Fruit fly (Drosophila melanogaster) whole organism, embryonic: ENCODE measurements around the gene aux.
A peak's percentile ranks its signal among the peaks of the same experiment; 100 is the strongest.

Experiments used
- Asciz ChIP-seq: fragments of 200-800 bp; sonication (Bioruptor generic); optimal IDR thresholded peaks from 2 replicates; lab custom pipeline; 2017; ENCODE audit warnings: missing biosample characterization, mild to moderate bottlenecking, missing genetic modification characterization, missing genetic modification reagents
- Atf3 ChIP-seq: fragments of 200-800 bp; sonication (Bioruptor generic); optimal IDR thresholded peaks from 3 replicates; lab custom pipeline; 2016; ENCODE audit warnings: missing biosample characterization, missing genetic modification characterization
- Awh ChIP-seq: fragments of 200-800 bp; sonication (Bioruptor generic); IDR thresholded peaks from 2 replicates; pipeline ENCODE4, ENCODE4 v1.3.6; 2022; ENCODE audit warnings: missing biosample characterization, missing genetic modification characterization
- BtbVII ChIP-seq: fragments of 200-800 bp; sonication (Bioruptor generic); optimal IDR thresholded peaks from 3 replicates; lab custom pipeline; 2017; ENCODE audit warnings: missing biosample characterization, mild to moderate bottlenecking, missing genetic modification characterization
- CG10321 ChIP-seq: fragments of 200-800 bp; sonication (Bioruptor generic); IDR thresholded peaks from 2 replicates; pipeline ENCODE4 v1.3.6; 2022; ENCODE audit warnings: missing biosample characterization, missing genetic modification characterization
- CG11085 ChIP-seq: fragments of 200-800 bp; sonication (Bioruptor generic); IDR thresholded peaks from 2 replicates; pipeline ENCODE4 v1.3.6; 2022; ENCODE audit warnings: missing biosample characterization, missing genetic modification characterization
- CG11504 ChIP-seq: fragments of 200-800 bp; sonication (Bioruptor generic); optimal IDR thresholded peaks from 3 replicates; lab custom pipeline; 2019; ENCODE audit warnings: missing biosample characterization, mild to moderate bottlenecking, missing genetic modification characterization, moderate library complexity
- CG12299 ChIP-seq: fragments of 200-800 bp; sonication (Bioruptor generic); optimal IDR thresholded peaks from 2 replicates; lab custom pipeline; 2018; ENCODE audit warnings: missing biosample characterization, mild to moderate bottlenecking, missing genetic modification characterization
- CG14014 ChIP-seq: fragments of 200-800 bp; sonication (Bioruptor generic); IDR thresholded peaks from 2 replicates; pipeline ENCODE4 v1.3.6; 2022; ENCODE audit warnings: missing biosample characterization, missing genetic modification characterization
- CG1529 ChIP-seq: fragments of 200-800 bp; sonication (Bioruptor generic); optimal IDR thresholded peaks from 3 replicates; lab custom pipeline; 2018; ENCODE audit warnings: missing biosample characterization, missing genetic modification characterization
- CG16813 ChIP-seq: fragments of 200-800 bp; sonication (Bioruptor generic); IDR thresholded peaks from 3 replicates; pipeline ENCODE4 v1.3.6; 2022; ENCODE audit warnings: missing biosample characterization, missing genetic modification characterization; ENCODE audit not compliant: partially characterized antibody
- CG32772 ChIP-seq: fragments of 200-800 bp; sonication (Bioruptor generic); IDR thresholded peaks from 2 replicates; pipeline ENCODE4 v1.3.6; 2022; ENCODE audit warnings: missing biosample characterization, missing genetic modification characterization
- CG4328 ChIP-seq: fragments of 200-800 bp; sonication (Bioruptor generic); optimal IDR thresholded peaks from 3 replicates; lab custom pipeline; 2017; ENCODE audit warnings: missing biosample characterization, missing genetic modification reagents, missing genetic modification characterization
- CG4424 ChIP-seq: fragments of 200-800 bp; sonication (Bioruptor generic); optimal IDR thresholded peaks from 3 replicates; lab custom pipeline; 2016; ENCODE audit warnings: missing biosample characterization, missing genetic modification characterization
- CG4617 ChIP-seq: fragments of 200-800 bp; sonication (Bioruptor generic); optimal IDR thresholded peaks from 3 replicates; lab custom pipeline; 2016; ENCODE audit warnings: missing biosample characterization, missing genetic modification characterization, borderline replicate concordance
- CG4820 ChIP-seq: fragments of 200-800 bp; sonication (Bioruptor generic); optimal IDR thresholded peaks from 3 replicates; lab custom pipeline; 2016; ENCODE audit warnings: missing biosample characterization, missing genetic modification characterization
- CG4854 ChIP-seq: fragments of 200-800 bp; sonication (Bioruptor generic); optimal IDR thresholded peaks from 2 replicates; lab custom pipeline; 2016; ENCODE audit warnings: missing biosample characterization, missing genetic modification characterization, inconsistent platforms
- CG5180 ChIP-seq: fragments of 200-800 bp; sonication (Bioruptor generic); optimal IDR thresholded peaks from 3 replicates; lab custom pipeline; 2017; ENCODE audit warnings: missing biosample characterization, missing genetic modification characterization, mild to moderate bottlenecking, moderate library complexity, missing genetic modification reagents
- CG6654 ChIP-seq: fragments of 200-800 bp; sonication (Bioruptor generic); optimal IDR thresholded peaks from 2 replicates; lab custom pipeline; 2017; ENCODE audit warnings: missing biosample characterization, mild to moderate bottlenecking, missing genetic modification characterization
- CkIIα-i1 ChIP-seq: fragments of 200-800 bp; sonication (Bioruptor generic); IDR thresholded peaks from 2 replicates; pipeline ENCODE4 v1.3.6; 2022; ENCODE audit warnings: missing biosample characterization, missing genetic modification characterization
- D ChIP-seq, 2 experiments: fragments of 200-800 bp in 1 of 2; fragments of >200 bp in 1 of 2; sonication (Bioruptor generic) in 1 of 2; optimal IDR thresholded peaks; 2 replicates in 1 of 2; 3 replicates in 1 of 2; lab custom pipeline; 2017; ENCODE audit warnings: mild to moderate bottlenecking in 1 of 2, missing biosample characterization in 1 of 2, missing genetic modification characterization in 1 of 2, missing genetic modification reagents in 1 of 2
- Dek ChIP-seq: fragments of 200-800 bp; sonication (Bioruptor generic); optimal IDR thresholded peaks from 3 replicates; lab custom pipeline; 2019; ENCODE audit warnings: missing biosample characterization, mild to moderate bottlenecking, missing genetic modification characterization, moderate library complexity
- Eip74EF ChIP-seq, 2 experiments: fragments of 200-800 bp in 1 of 2; fragments of >200 bp in 1 of 2; sonication (Bioruptor generic) in 1 of 2; optimal IDR thresholded peaks; 2 replicates each; lab custom pipeline; 2017 to 2019; ENCODE audit warnings: missing biosample characterization in 2 of 2, missing genetic modification characterization in 2 of 2, mild to moderate bottlenecking in 1 of 2, moderate library complexity in 1 of 2
- Gug ChIP-seq: fragments of 200-800 bp; sonication (Bioruptor generic); IDR thresholded peaks from 4 replicates; pipeline ENCODE4 v1.3.6; 2022; ENCODE audit warnings: missing biosample characterization, missing genetic modification characterization
- Hsf ChIP-seq: fragments of 200-800 bp; sonication (Bioruptor generic); optimal IDR thresholded peaks from 3 replicates; lab custom pipeline; 2016; ENCODE audit warnings: missing biosample characterization, missing genetic modification characterization
- Jarid2 ChIP-seq: fragments of 200-800 bp; sonication (Bioruptor generic); optimal IDR thresholded peaks from 3 replicates; lab custom pipeline; 2017; ENCODE audit warnings: mild to moderate bottlenecking, missing biosample characterization, missing genetic modification reagents, missing genetic modification characterization
- MTF-1 ChIP-seq: fragments of 200-800 bp; sonication (Bioruptor generic); optimal IDR thresholded peaks from 2 replicates; lab custom pipeline; 2018; ENCODE audit warnings: missing biosample characterization, mild to moderate bottlenecking, missing genetic modification characterization, borderline replicate concordance
- Pdp1 ChIP-seq, 2 experiments: fragments of 200-800 bp; sonication (Bioruptor generic); optimal IDR thresholded peaks; 3 replicates each; lab custom pipeline; 2016; ENCODE audit warnings: missing biosample characterization in 2 of 2, missing genetic modification characterization in 2 of 2, mild to moderate bottlenecking in 1 of 2, moderate library complexity in 1 of 2
- Sin3A ChIP-seq: fragments of >200 bp; optimal IDR thresholded peaks from 2 replicates; lab custom pipeline; 2018
- Stat92E ChIP-seq, 3 experiments: fragments of >200 bp in 2 of 3; fragments of 200-800 bp in 1 of 3; sonication (Bioruptor generic) in 1 of 3; optimal IDR thresholded peaks; 2 replicates each; lab custom pipeline; 2017 to 2019; ENCODE audit warnings: missing biosample characterization in 3 of 3, missing genetic modification characterization in 3 of 3, mild to moderate bottlenecking in 1 of 3, moderate library complexity in 1 of 3
- Trl ChIP-seq, 3 experiments: fragments of >200 bp in 2 of 3; fragments of 200-800 bp in 1 of 3; sonication (Bioruptor generic) in 1 of 3; optimal IDR thresholded peaks; 2 replicates in 1 of 3; 3 replicates in 2 of 3; lab custom pipeline; 2016 to 2017; ENCODE audit warnings: missing biosample characterization in 1 of 3, missing genetic modification characterization in 1 of 3
- ato ChIP-seq: fragments of 200-800 bp; sonication (Bioruptor generic); IDR thresholded peaks from 2 replicates; pipeline ENCODE4 v1.3.6; 2022; ENCODE audit warnings: missing biosample characterization, missing genetic modification characterization; ENCODE audit not compliant: partially characterized antibody
- bbx ChIP-seq: fragments of 200-800 bp; sonication (Bioruptor generic); IDR thresholded peaks from 2 replicates; pipeline ENCODE4 v1.3.6; 2022; ENCODE audit warnings: missing biosample characterization, missing genetic modification characterization; ENCODE audit not compliant: partially characterized antibody
- cg ChIP-seq: fragments of 200-800 bp; sonication (Bioruptor generic); optimal IDR thresholded peaks from 3 replicates; lab custom pipeline; 2019; ENCODE audit warnings: missing biosample characterization, mild to moderate bottlenecking, missing genetic modification characterization, moderate library complexity
- dimm ChIP-seq: fragments of 200-800 bp; sonication (Bioruptor generic); IDR thresholded peaks from 2 replicates; pipeline ENCODE4 v1.3.6; 2022; ENCODE audit warnings: missing biosample characterization, missing genetic modification characterization
- emc ChIP-seq: fragments of 200-800 bp; sonication (Bioruptor generic); optimal IDR thresholded peaks from 2 replicates; lab custom pipeline; 2016; ENCODE audit warnings: missing biosample characterization, missing genetic modification characterization
- h ChIP-seq: fragments of >200 bp; optimal IDR thresholded peaks from 2 replicates; lab custom pipeline; 2017
- jigr1 ChIP-seq: fragments of 200-800 bp; sonication (Bioruptor generic); IDR thresholded peaks from 3 replicates; pipeline ENCODE4 v1.3.6; 2022; ENCODE audit warnings: missing biosample characterization, missing genetic modification characterization
- maf-S ChIP-seq: fragments of 200-800 bp; sonication (Bioruptor generic); optimal IDR thresholded peaks from 2 replicates; lab custom pipeline; 2016; ENCODE audit warnings: missing biosample characterization, missing genetic modification characterization
- odd ChIP-seq: fragments of 200-800 bp; sonication (Bioruptor generic); optimal IDR thresholded peaks from 2 replicates; lab custom pipeline; 2017; ENCODE audit warnings: missing biosample characterization, mild to moderate bottlenecking, missing genetic modification characterization
- pum ChIP-seq: fragments of 200-800 bp; sonication (Bioruptor generic); optimal IDR thresholded peaks from 2 replicates; lab custom pipeline; 2016; ENCODE audit warnings: missing biosample characterization, missing genetic modification characterization
- scrt ChIP-seq: fragments of 200-800 bp; sonication (Bioruptor generic); optimal IDR thresholded peaks from 2 replicates; lab custom pipeline; 2018; ENCODE audit warnings: missing biosample characterization, mild to moderate bottlenecking, missing genetic modification characterization, moderate library complexity
- sob ChIP-seq: fragments of 200-800 bp; sonication (Bioruptor generic); IDR thresholded peaks from 2 replicates; pipeline ENCODE4 v1.3.6; 2022; ENCODE audit warnings: missing biosample characterization, missing genetic modification characterization
- ssp ChIP-seq: fragments of 200-800 bp; sonication (Bioruptor generic); IDR thresholded peaks from 2 replicates; pipeline ENCODE4 v1.3.6; 2022; ENCODE audit warnings: missing biosample characterization, missing genetic modification characterization
- tgo ChIP-seq: fragments of 200-800 bp; sonication (Bioruptor generic); IDR thresholded peaks from 3 replicates; pipeline ENCODE4 v1.3.6; 2022; ENCODE audit warnings: missing biosample characterization, missing genetic modification characterization
- twi ChIP-seq: fragments of 200-800 bp; optimal IDR thresholded peaks from 2 replicates; lab custom pipeline; 2019; ENCODE audit warnings: missing biosample characterization, mild to moderate bottlenecking, missing genetic modification characterization, moderate library complexity
- tx ChIP-seq: fragments of 200-800 bp; sonication (Bioruptor generic); optimal IDR thresholded peaks from 2 replicates; lab custom pipeline; 2016; ENCODE audit warnings: missing biosample characterization, missing genetic modification characterization
- yki ChIP-seq: fragments of >200 bp; optimal IDR thresholded peaks from 3 replicates; lab custom pipeline; 2018

The aux gene

DNA sequence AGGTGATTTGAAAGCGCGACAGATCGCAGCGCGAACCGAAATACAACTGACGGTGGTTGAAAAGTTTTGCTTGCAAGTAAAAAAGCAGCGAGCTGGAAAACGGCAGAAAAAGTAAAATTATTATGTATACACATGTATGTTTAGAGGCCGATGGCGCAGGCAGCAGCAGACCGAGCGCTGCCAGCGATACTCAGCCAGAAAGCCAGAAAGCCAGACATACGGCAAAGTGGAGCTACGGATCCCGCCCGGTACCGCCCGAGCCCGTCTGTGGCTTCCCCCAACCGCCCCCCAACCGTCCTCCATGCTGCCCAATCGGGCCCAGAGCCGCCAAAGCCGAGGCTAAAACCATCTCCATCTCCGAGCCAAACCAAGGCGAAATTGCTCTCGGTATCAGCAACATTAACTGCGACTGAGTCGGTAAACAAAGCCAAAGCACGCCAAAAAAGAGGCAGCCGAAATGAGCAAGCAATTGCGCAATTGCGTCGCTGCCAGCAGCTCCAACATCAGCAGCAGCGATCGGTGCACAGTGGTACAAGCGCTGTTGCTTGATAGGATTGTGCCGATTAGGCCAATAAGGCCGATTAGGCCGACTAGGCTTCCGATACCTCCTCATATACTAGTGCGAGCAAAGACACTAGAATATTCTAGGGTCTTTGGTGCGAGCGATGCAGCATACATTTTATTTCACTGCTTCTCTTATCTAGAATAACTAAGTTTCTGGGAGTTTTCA is 3.8 kb downstream of the aux start, which contains the start of gene CG14636 (continued):
- TF ChIP-seq ato = peak; percentile 30; the same call in 1 of the 2 replicates
- no peak for TF ChIP-seq h (lab: Kevin White, UChicago)
- TF ChIP-seq CG4424 (GFP tag; lab: Kevin White, UChicago) = peak; percentile 47
- no peak for TF ChIP-seq MTF-1 (GFP tag; lab: Kevin White, UChicago)
- peak; percentile 85 for TF ChIP-seq tgo (GFP tag; lab: Robert Waterston, UW)
- no peak for TF ChIP-seq CG4617 (GFP tag; lab: Kevin White, UChicago)
- no peak for TF ChIP-seq cg (GFP tag; lab: Kevin White, UChicago)
- TF ChIP-seq Dek = peak; percentile 30
- TF ChIP-seq Hsf (GFP tag; lab: Kevin White, UChicago) = peak; percentile 72
- TF ChIP-seq Jarid2 (GFP tag; lab: Kevin White, UChicago) = peak; percentile 30
- TF ChIP-seq maf-S (GFP tag; lab: Kevin White, UChicago) = peak; percentile 44
- no peak for TF ChIP-seq Stat92E (GFP tag; optimal IDR thresholded peaks at IDR 0.05; lab: Kevin White, UChicago)
- peak; percentile 41 for TF ChIP-seq Asciz (GFP tag; lab: Kevin White, UChicago)
- peak; percentile 83 for TF ChIP-seq CG11504
- TF ChIP-seq yki = no peak
- peak; percentile 39 for TF ChIP-seq CG4820 (GFP tag; lab: Kevin White, UChicago)
- peak; percentile 66 for TF ChIP-seq odd (GFP tag; lab: Kevin White, UChicago)
- TF ChIP-seq twi (tag; lab: Kevin White, UChicago) = no peak
- TF ChIP-seq dimm (GFP tag; lab: Robert Waterston, UW) = peak; percentile 5; the same call in 1 of the 2 replicates
- TF ChIP-seq bbx (GFP tag; lab: Robert Waterston, UW) = peak; percentile 30; the same call in 1 of the 2 replicates
- peak; percentile 84 for TF ChIP-seq sob (GFP tag; lab: Robert Waterston, UW)
- TF ChIP-seq Gug (GFP tag; lab: Robert Waterston, UW) = peak; percentile 63; the same call in 2 of the 4 replicates
- TF ChIP-seq CG12299 (tag; lab: Kevin White, UChicago) = no peak
- peak; percentile 64 for TF ChIP-seq CG4328 (GFP tag; lab: Kevin White, UChicago)
- TF ChIP-seq tx (GFP tag; lab: Kevin White, UChicago) = peak; percentile 72
- TF ChIP-seq CkIIα-i1 = 0 out of 2 replicates have a peak, but pooled peaks have one; percentile 37
- TF ChIP-seq CG4854 (GFP tag; lab: Kevin White, UChicago) = peak; percentile 4
- peak; percentile 47 for TF ChIP-seq CG5180
- TF ChIP-seq pum (GFP tag; lab: Kevin White, UChicago) = peak; percentile 43
- peak in 1 of 2 experiments; percentile 25 for TF ChIP-seq Eip74EF (GFP tag; optimal IDR thresholded peaks at IDR 0.05; lab: Kevin White, UChicago)
- no peak for TF ChIP-seq CG10321
- peak; percentile 72 for TF ChIP-seq BtbVII
- TF ChIP-seq CG14014 (GFP tag; lab: Robert Waterston, UW) = peak; percentile 78
- peak; percentile 21 for TF ChIP-seq CG1529 (GFP tag; lab: Kevin White, UChicago)
- TF ChIP-seq Trl (optimal IDR thresholded peaks at IDR 0.05; lab: Kevin White, UChicago) = no peak
- TF ChIP-seq Trl (GFP tag; optimal IDR thresholded peaks at IDR 0.05; lab: Kevin White, UChicago) = peak; percentile 71
- TF ChIP-seq Sin3A (lab: Kevin White, UChicago) = no peak
- peak; percentile 3 for TF ChIP-seq scrt
- peak; percentile 68 for TF ChIP-seq Awh (GFP tag; lab: Robert Waterston, UW)
- no peak for TF ChIP-seq CG16813 (GFP tag; lab: Robert Waterston, UW)
- peak; percentile 71 for TF ChIP-seq CG32772 (GFP tag; lab: Robert Waterston, UW)
- peak; percentile 28 for TF ChIP-seq Atf3 (GFP tag; lab: Kevin White, UChicago)
- TF ChIP-seq D (optimal IDR thresholded peaks at IDR 0.05; lab: Kevin White, UChicago) = no peak
- no peak for TF ChIP-seq D (GFP tag; optimal IDR thresholded peaks at IDR 0.05; lab: Kevin White, UChicago)
- peak; percentile 67; the same call in 2 of the 3 replicates for TF ChIP-seq jigr1 (GFP tag; lab: Robert Waterston, UW)
- peak; percentile 65 for TF ChIP-seq ssp (GFP tag; lab: Robert Waterston, UW)
- peak; percentile 74 to 92 for TF ChIP-seq Pdp1 (GFP tag; optimal IDR thresholded peaks at IDR 0.05; lab: Kevin White, UChicago)
- no peak for TF ChIP-seq CG6654 (GFP tag; lab: Kevin White, UChicago)
- peak; percentile 9 for TF ChIP-seq emc
- peak; percentile 24; the same call in 1 of the 2 replicates for TF ChIP-seq CG11085 (GFP tag; lab: Robert Waterston, UW)
